Worm (Caenorhabditis elegans): ENCODE measurements around the gene F26G5.1.

F26G5.1 gene

ce11 chrV:4957619-4958018, 17.7 kb upstream of the F26G5.1 start:
- TF ChIP-seq lim-6 (tag; optimal IDR thresholded peaks at IDR 0.05): no peak

ce11 chrV:4960686-4961085, 14.6 kb upstream of the F26G5.1 start:
- TF ChIP-seq gmeb-2 (tag; optimal IDR thresholded peaks at IDR 0.05): no peak

ce11 chrV:4962968-4963367, 12.3 kb upstream of the F26G5.1 start, which contains the start of gene tam-1:
tam-1 (minus strand) TSS chrV:4963102.
- TF ChIP-seq ceh-14 (tag; optimal IDR thresholded peaks at IDR 0.05) (no peak), odd-2 (tag; optimal IDR thresholded peaks at IDR 0.05) (no peak), zip-5 (tag; optimal IDR thresholded peaks at IDR 0.05) (no peak), nfya-1 (tag; optimal IDR thresholded peaks at IDR 0.05) (peak; percentile 14), unc-55 (GFP tag; optimal IDR thresholded peaks at IDR 0.05) (peak; percentile 13), ceh-48 (tag; optimal IDR thresholded peaks at IDR 0.05) (peak; percentile 27), unc-42 (tag; optimal IDR thresholded peaks at IDR 0.05) (peak; percentile 33)

ce11 chrV:4963606-4964005, 11.7 kb upstream of the F26G5.1 start:
- TF ChIP-seq K02D7.2 (tag; optimal IDR thresholded peaks at IDR 0.05) (no peak), fax-1 (tag; optimal IDR thresholded peaks at IDR 0.05) (no peak), K09A11.1 (tag; optimal IDR thresholded peaks at IDR 0.05; ENCODE audit: insufficient read depth) (no peak)

DNA sequence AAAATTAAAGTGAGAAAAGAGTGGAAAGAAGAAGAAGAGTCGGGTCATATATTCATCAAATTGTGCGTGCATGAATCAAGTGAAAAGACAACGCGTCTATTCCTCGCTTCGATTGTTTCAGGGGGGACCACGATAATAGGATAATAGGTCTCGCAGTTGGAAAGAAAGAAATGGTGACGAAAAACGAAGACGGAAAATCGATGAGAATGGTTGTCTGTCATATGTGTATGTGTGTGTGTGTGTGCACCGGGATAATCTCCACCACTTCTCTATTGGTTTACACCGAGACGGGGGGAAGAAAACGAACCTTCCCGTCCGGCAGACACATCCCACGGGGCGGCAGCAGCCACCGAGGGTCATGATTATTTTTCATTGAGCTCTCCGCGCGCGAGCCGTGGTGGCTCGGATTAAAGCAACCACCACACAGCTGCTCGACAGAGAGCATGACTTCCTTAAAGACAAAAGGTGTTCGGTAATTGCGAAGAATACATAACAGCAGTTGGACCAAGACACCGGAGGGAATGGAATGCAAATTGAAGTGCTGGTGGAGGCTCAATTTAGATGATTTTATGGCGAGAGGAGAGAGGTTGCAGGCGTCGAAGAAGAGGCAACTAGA, 11.2 kb upstream of the F26G5.1 start:
- TF ChIP-seq ceh-30 (tag; optimal IDR thresholded peaks at IDR 0.05) (no peak), ceh-2 (tag; optimal IDR thresholded peaks at IDR 0.05) (peak; percentile 51), hlh-30 (tag; optimal IDR thresholded peaks at IDR 0.05; ENCODE audit: insufficient read depth) (peak; percentile 7), C38D4.7 (GFP tag; optimal IDR thresholded peaks at IDR 0.05) (no peak), ceh-34 (tag; optimal IDR thresholded peaks at IDR 0.05) (peak; percentile 71), pha-4 (tag; optimal IDR thresholded peaks at IDR 0.05) (no peak), elt-4 (tag; optimal IDR thresholded peaks at IDR 0.05) (no peak), unc-3 (GFP tag; conservative IDR thresholded peaks at IDR 0.05) (no peak), unc-3 (tag; optimal IDR thresholded peaks at IDR 0.05) (peak; percentile 20), eyg-1 (tag; optimal IDR thresholded peaks at IDR 0.05) (no peak), sox-2 (GFP tag; IDR thresholded peaks at IDR 0.05) (no peak), elt-2 (tag; optimal IDR thresholded peaks at IDR 0.05) (no peak), sdc-2 (tag; optimal IDR thresholded peaks at IDR 0.05) (no peak), pag-3 (tag; optimal IDR thresholded peaks at IDR 0.05; ENCODE audit: borderline replicate concordance) (no peak), hlh-13 (GFP tag; optimal IDR thresholded peaks at IDR 0.05) (no peak), ama-1 (optimal IDR thresholded peaks at IDR 0.05) (no peak), K09A11.1 (tag; optimal IDR thresholded peaks at IDR 0.05; ENCODE audit: insufficient read depth) (no peak), madf-2 (tag; optimal IDR thresholded peaks at IDR 0.05) (no peak), zip-5 (tag; optimal IDR thresholded peaks at IDR 0.05) (no peak), ceh-9 (tag; optimal IDR thresholded peaks at IDR 0.05) (no peak), lin-11 (tag; optimal IDR thresholded peaks at IDR 0.05) (no peak), C08G9.2 (tag; optimal IDR thresholded peaks at IDR 0.05) (no peak), ceh-22 (tag; optimal IDR thresholded peaks at IDR 0.05) (no peak), ceh-14 (tag; optimal IDR thresholded peaks at IDR 0.05) (no peak), unc-86 (tag; optimal IDR thresholded peaks at IDR 0.05) (no peak), fax-1 (tag; optimal IDR thresholded peaks at IDR 0.05) (no peak), pat-9 (tag; optimal IDR thresholded peaks at IDR 0.05) (peak; percentile 21), F13H6.1 (tag; optimal IDR thresholded peaks at IDR 0.05) (no peak), ceh-45 (GFP tag; IDR thresholded peaks at IDR 0.05) (no peak), tbx-2 (tag; optimal IDR thresholded peaks at IDR 0.05) (peak; percentile 45), fkh-6 (tag; optimal IDR thresholded peaks at IDR 0.05) (peak; percentile 16), dve-1 (tag; optimal IDR thresholded peaks at IDR 0.05) (no peak), odd-2 (tag; optimal IDR thresholded peaks at IDR 0.05) (no peak), hlh-6 (tag; optimal IDR thresholded peaks at IDR 0.05) (peak; percentile 39), lim-6 (tag; optimal IDR thresholded peaks at IDR 0.05) (no peak), nhr-11 (tag; optimal IDR thresholded peaks at IDR 0.05) (no peak), ztf-16 (tag; optimal IDR thresholded peaks at IDR 0.05) (no peak), dmd-4 (tag; optimal IDR thresholded peaks at IDR 0.05; ENCODE audit: borderline replicate concordance) (no peak)

Measured in whole organism, late embryonic.